Worm (Caenorhabditis elegans) whole organism, L3 larva: ENCODE results near the gene nhr-137.

ENCODE experiments used
- ama-1 ChIP-seq: fragments of 150-350 bp; optimal IDR thresholded peaks from 2 replicates; lab custom pipeline; 2018
- ceh-28 ChIP-seq: fragments of 150-350 bp; optimal IDR thresholded peaks from 2 replicates; lab custom pipeline; 2014; ENCODE audit warnings: missing biosample characterization, missing genetic modification reagents, missing genetic modification characterization
- daf-12 ChIP-seq: fragments of 150-350 bp; optimal IDR thresholded peaks from 2 replicates; lab custom pipeline; 2014; ENCODE audit warnings: missing biosample characterization, missing genetic modification reagents, missing genetic modification characterization
- egl-27 ChIP-seq: sonication (generic microtip); optimal IDR thresholded peaks from 4 replicates; lab custom pipeline; 2017; ENCODE audit warnings: missing biosample characterization, missing genetic modification reagents, missing genetic modification characterization
- elt-3 ChIP-seq, 3 experiments: fragments of 150-350 bp in 1 of 3; sonication (generic microtip) in 2 of 3; optimal IDR thresholded peaks; 2 replicates in 2 of 3; 4 replicates in 1 of 3; lab custom pipeline; 2014 to 2017; ENCODE audit warnings: missing biosample characterization in 3 of 3, missing genetic modification characterization in 3 of 3
- eor-1 ChIP-seq, 2 experiments: fragments of 150-350 bp; optimal IDR thresholded peaks; 2 replicates each; lab custom pipeline; 2014 to 2018; ENCODE audit warnings: missing biosample characterization in 2 of 2, missing genetic modification characterization in 2 of 2
- fkh-10 ChIP-seq: sonication (generic microtip); optimal IDR thresholded peaks from 2 replicates; lab custom pipeline; 2017; ENCODE audit warnings: missing biosample characterization, missing genetic modification reagents, missing genetic modification characterization
- nhr-12 ChIP-seq: fragments of 150-350 bp; optimal IDR thresholded peaks from 2 replicates; lab custom pipeline; 2014; ENCODE audit warnings: missing biosample characterization, missing genetic modification characterization
- nhr-23 ChIP-seq: fragments of 150-350 bp; optimal IDR thresholded peaks from 2 replicates; lab custom pipeline; 2014; ENCODE audit warnings: missing biosample characterization, missing genetic modification reagents, missing genetic modification characterization
- nhr-237 ChIP-seq: fragments of 150-350 bp; optimal IDR thresholded peaks from 2 replicates; lab custom pipeline; 2014; ENCODE audit warnings: missing biosample characterization, missing genetic modification characterization
- nhr-25 ChIP-seq: sonication (generic microtip); optimal IDR thresholded peaks from 2 replicates; lab custom pipeline; 2017; ENCODE audit warnings: missing biosample characterization, missing genetic modification characterization
- nhr-77 ChIP-seq: fragments of 150-350 bp; optimal IDR thresholded peaks from 2 replicates; lab custom pipeline; 2014; ENCODE audit warnings: missing biosample characterization, missing genetic modification characterization
- tbx-2 ChIP-seq: sonication (generic microtip); optimal IDR thresholded peaks from 2 replicates; lab custom pipeline; 2016; ENCODE audit warnings: mild to moderate bottlenecking, missing genetic modification characterization, missing compliant biosample characterization
- unc-62 ChIP-seq: fragments of 150-350 bp; sonication (generic microtip); optimal IDR thresholded peaks from 4 replicates; lab custom pipeline; 2014; ENCODE audit warnings: missing biosample characterization, missing genetic modification reagents, missing genetic modification characterization

DNA sequence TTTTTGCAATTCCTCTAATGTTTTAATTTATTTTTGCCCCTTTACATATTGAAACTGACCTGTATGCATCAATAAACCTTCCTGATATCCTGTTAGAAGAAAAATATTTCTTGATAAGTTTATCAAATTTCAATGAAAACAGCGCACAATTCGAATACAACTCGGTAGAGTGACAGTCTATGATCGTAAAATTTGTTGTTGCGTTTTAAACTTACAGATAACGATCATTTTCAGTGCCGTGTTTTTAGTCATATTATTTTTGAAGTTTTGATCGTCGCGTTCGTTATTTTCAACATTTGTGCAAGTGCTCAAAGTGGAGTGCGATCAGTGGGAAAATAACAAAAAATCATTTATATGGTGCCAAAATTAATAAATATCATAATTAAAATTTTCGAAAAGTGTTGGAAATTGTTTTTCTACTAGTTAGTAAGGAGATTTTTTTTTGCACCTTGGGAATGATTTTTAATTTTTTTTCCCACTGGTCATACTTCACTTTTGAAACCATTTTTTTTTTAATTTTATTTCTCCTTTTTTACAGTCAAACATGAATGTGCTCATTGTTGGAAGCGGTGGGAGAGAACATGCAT, 5.6 kb upstream of the nhr-137 start, which contains the start of gene F38B6.4:
- no peak for TF ChIP-seq ama-1 (lab: Kevin White, UChicago)
- TF ChIP-seq nhr-237 = no peak
- TF ChIP-seq ceh-28 (tag; lab: Kevin White, UChicago) = no peak
- no peak for TF ChIP-seq nhr-23 (tag; lab: Kevin White, UChicago)
- no peak for TF ChIP-seq unc-62 (GFP tag; lab: Kevin White, UChicago)
- no peak for TF ChIP-seq tbx-2
- TF ChIP-seq nhr-77 (tag; lab: Kevin White, UChicago) = no peak
- TF ChIP-seq eor-1 (tag; optimal IDR thresholded peaks at IDR 0.05; lab: Kevin White, UChicago) = no peak
- TF ChIP-seq elt-3 (tag; optimal IDR thresholded peaks at IDR 0.05; lab: Kevin White, UChicago) = no peak
- no peak for TF ChIP-seq fkh-10 (GFP tag; lab: Kevin White, UChicago)
- TF ChIP-seq daf-12 (tag; lab: Kevin White, UChicago) = no peak
- TF ChIP-seq egl-27 = no peak
- TF ChIP-seq nhr-25 (tag; lab: Kevin White, UChicago) = no peak
- TF ChIP-seq nhr-12 (tag; lab: Kevin White, UChicago) = no peak
